Fruit fly (Drosophila melanogaster) whole organism, pupa: Measurements from ENCODE around the gene CG6938.

Experiments used
- CG10348 ChIP-seq: fragments of 200-800 bp; sonication (Bioruptor generic); IDR thresholded peaks from 2 replicates; pipeline ENCODE4 v1.3.6; 2022; ENCODE audit warnings: missing biosample characterization, missing genetic modification characterization
- CG32121 ChIP-seq: fragments of 200-800 bp; sonication (Bioruptor generic); IDR thresholded peaks from 2 replicates; pipeline ENCODE4 v1.3.6; 2022; ENCODE audit warnings: missing biosample characterization, missing genetic modification characterization
- CG34367 ChIP-seq: fragments of 200-800 bp; sonication (Bioruptor generic); optimal IDR thresholded peaks from 2 replicates; lab custom pipeline; 2018; ENCODE audit warnings: missing biosample characterization, mild to moderate bottlenecking, missing genetic modification characterization
- Pif1A ChIP-seq: fragments of 200-800 bp; sonication (Bioruptor generic); optimal IDR thresholded peaks from 3 replicates; lab custom pipeline; 2016; ENCODE audit warnings: missing biosample characterization, missing genetic modification characterization
- Pif1B ChIP-seq: fragments of 200-800 bp; sonication (Bioruptor generic); optimal IDR thresholded peaks from 3 replicates; lab custom pipeline; 2016; ENCODE audit warnings: missing biosample characterization, missing genetic modification characterization
- Snoo ChIP-seq: fragments of 200-800 bp; sonication (Bioruptor generic); optimal IDR thresholded peaks from 3 replicates; lab custom pipeline; 2017; ENCODE audit warnings: missing biosample characterization, mild to moderate bottlenecking, missing genetic modification characterization, inconsistent platforms

- TF ChIP-seq CG32121 (GFP tag; lab: Robert Waterston, UW) (no peak), CG34367 (tag; lab: Kevin White, UChicago) (no peak), Pif1B (GFP tag; lab: Kevin White, UChicago) (no peak), Pif1A (GFP tag; lab: Kevin White, UChicago) (no peak), CG10348 (GFP tag; lab: Robert Waterston, UW) (no peak), Snoo (tag; lab: Kevin White, UChicago) (no peak)
Observed at dm6 chr3L:11947357-11947756, 37.3 kb upstream of the CG6938 start, which contains the start of gene CG7252.
